Worm (Caenorhabditis elegans): ENCODE data around the gene F57A8.6.

The F57A8.6 gene

DNA sequence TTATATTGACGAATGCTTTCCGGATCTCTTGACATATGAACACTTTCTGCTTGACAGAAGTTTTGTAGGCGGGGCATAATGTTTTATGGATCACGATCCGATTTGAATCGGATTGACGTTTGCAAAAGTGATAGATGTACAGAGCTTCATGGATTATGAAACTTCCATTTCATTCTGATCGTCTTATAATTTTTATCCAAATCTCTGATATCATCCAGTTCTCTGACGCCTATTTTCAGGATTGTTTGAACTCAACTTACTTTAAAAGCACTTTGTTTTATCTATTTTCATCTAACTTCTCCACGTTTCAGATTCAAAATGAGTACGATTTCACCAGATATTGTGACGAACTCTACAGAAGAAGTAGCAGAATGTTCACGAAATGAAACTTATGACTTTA, 6.9 kb downstream of the F57A8.6 start, which contains the start of gene npr-39:
TSS of gene npr-39 (plus strand) at position 301 of the 400 bp plus-strand sequence.
- no peak for TF ChIP-seq ceh-20 (GFP tag; IDR thresholded peaks at IDR 0.05)

DNA sequence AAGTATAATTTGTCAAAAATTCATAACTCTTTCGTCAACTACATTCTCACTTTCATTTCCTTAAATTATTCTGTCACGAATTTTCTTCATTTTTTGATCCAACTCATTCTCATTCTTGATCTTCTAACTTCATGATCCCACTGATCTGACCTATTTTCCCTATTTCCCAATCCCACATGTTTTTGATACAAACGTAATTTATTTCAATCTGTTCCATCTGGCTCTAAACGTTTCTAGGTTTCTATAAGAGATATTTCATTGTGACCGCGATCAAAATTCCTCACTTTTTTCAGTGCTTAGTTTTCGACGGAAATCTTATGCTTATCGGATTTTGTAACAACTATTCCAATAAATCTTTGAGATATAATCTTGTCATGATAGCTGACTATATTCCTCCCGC, 8.0 kb downstream of the F57A8.6 start:
- TF ChIP-seq unc-62 (GFP tag; optimal IDR thresholded peaks at IDR 0.05 in 1 of 2) (peak in 1 of 2 experiments; percentile 4), unc-62 (tag; optimal IDR thresholded peaks at IDR 0.05) (no peak), ceh-32 (tag; optimal IDR thresholded peaks at IDR 0.05; ENCODE audit: poor library complexity) (no peak)

DNA sequence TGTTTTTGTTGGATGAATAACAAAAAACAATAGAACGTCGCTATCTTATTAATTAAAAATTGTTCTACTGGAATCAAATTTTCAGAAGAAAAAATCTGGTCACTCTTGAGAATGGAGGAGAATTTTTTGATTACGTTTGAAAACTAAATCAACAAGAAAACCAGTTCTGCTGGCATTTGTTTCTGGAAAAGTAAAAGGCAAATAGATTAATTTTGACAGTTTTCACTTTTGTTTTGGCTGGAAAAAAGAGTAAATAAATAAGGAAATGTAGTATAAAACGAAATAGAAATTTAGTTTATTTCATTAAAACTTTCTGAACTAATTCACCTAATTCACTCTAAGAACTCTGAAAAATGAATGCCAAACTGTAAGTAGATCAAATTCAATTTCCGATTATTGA, 9.5 kb downstream of the F57A8.6 start, which contains the start of gene fipr-13:
TSS of gene fipr-13 (plus strand) at position 301 of the 400 bp plus-strand sequence.
- TF ChIP-seq F49E8.2 (tag; optimal IDR thresholded peaks at IDR 0.05; ENCODE audit: borderline replicate concordance) (no peak), ctbp-1 (GFP tag; IDR thresholded peaks at IDR 0.05) (no peak), lin-29 (GFP tag; IDR thresholded peaks at IDR 0.05) (no peak), lin-1 (GFP tag; IDR thresholded peaks at IDR 0.05) (no peak), aha-1 (tag) (no peak), lir-3 (tag; optimal IDR thresholded peaks at IDR 0.05) (no peak), hmg-1.1 (GFP tag; IDR thresholded peaks at IDR 0.05) (no peak), D1046.2 (GFP tag; IDR thresholded peaks at IDR 0.05) (no peak), nhr-11 (tag; optimal IDR thresholded peaks at IDR 0.05) (no peak), mes-2 (tag; optimal IDR thresholded peaks at IDR 0.05; ENCODE audit: poor library complexity, severe bottlenecking) (no peak), hif-1 (tag; optimal IDR thresholded peaks at IDR 0.05) (no peak), Y75B8A.6 (GFP tag; IDR thresholded peaks at IDR 0.05) (no peak), F44E2.7 (GFP tag; IDR thresholded peaks at IDR 0.05) (no peak), dmd-8 (GFP tag; IDR thresholded peaks at IDR 0.05) (no peak), mdt-29 (GFP tag; IDR thresholded peaks at IDR 0.05) (no peak), unc-130 (GFP tag; optimal IDR thresholded peaks at IDR 0.05) (no peak), ceh-62 (tag; optimal IDR thresholded peaks at IDR 0.05) (no peak), pha-4 (GFP tag; IDR thresholded peaks at IDR 0.05) (no peak), pha-4 (tag; optimal IDR thresholded peaks at IDR 0.05) (no peak), lin-13 (GFP tag; optimal IDR thresholded peaks at IDR 0.05) (no peak)

DNA sequence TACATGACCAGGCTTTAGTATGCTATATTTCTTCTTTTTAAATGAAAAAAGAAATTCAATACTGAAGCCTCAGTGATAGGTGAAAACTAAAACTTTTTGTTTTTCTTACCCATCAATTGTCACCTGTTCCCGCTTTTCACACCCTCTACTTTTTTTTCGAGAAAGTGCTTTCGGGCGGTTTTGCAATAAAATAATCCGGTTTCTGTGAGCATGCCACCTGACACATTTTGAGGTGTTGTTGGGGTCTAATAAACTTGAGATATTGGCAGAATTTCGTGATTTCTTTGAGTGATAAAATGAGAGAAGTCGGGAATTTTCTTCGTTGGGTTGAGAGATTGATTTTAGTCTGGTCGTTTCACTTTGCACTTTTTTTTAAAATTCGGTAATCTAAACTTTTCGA, 13.7 kb downstream of the F57A8.6 start:
- TF ChIP-seq cey-2 (tag; optimal IDR thresholded peaks at IDR 0.05; ENCODE audit: borderline replicate concordance, insufficient read depth) (no peak), aha-1 (tag) (peak; percentile 2), F37D6.2 (tag; optimal IDR thresholded peaks at IDR 0.05) (no peak), ces-1 (GFP tag; optimal IDR thresholded peaks at IDR 0.05) (no peak), ceh-44 (GFP tag; IDR thresholded peaks at IDR 0.05) (no peak), daf-16 (GFP tag; optimal IDR thresholded peaks at IDR 0.05) (peak in 1 of 2 experiments; percentile 52), daf-16 (tag; optimal IDR thresholded peaks at IDR 0.05) (no peak)

DNA sequence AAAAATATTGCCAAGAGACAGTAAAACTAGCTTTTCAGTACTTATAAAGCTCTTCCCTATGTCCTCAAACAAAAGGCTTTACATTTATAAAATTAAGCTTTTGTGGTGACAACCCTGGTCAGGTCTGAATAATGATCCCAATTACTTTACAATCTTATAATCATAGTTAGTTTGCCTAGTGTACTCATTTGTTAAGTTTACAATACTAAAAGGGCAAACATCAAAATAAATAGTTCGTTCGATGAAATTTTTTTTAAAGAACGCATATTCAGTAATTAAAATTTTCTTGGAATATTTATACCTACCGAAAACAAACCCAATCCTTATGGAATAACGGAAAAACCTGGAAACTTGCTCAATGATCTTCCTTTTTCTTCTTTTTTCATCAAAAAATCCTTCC, 14.9 kb downstream of the F57A8.6 start:
- no peak for TF ChIP-seq nhr-76 (tag; optimal IDR thresholded peaks at IDR 0.05)
- TF ChIP-seq unc-62 (GFP tag; optimal IDR thresholded peaks at IDR 0.05 in 1 of 2), result peak in 1 of 2 experiments; percentile 75
- no peak for TF ChIP-seq unc-62 (tag; optimal IDR thresholded peaks at IDR 0.05)

DNA sequence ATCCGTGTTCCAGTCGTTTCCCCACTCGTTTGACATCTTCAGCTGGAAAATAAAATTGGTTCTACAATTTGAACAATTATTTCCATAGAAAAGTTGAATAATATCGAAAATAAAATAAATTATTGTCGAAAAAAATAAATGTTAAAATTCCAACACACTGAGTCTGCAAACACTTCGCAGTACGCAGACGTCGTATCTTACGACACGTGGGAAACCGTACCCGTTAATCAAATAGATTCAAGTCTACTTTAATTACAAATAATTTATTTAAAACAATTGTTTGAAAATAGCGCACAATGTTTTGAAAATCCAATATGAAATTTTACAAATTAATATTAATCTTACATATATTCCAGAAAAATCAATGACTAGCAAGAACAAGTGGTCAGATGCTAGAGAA, 18.8 kb downstream of the F57A8.6 start, which contains the start of gene yif-1:
TSS of gene yif-1 (minus strand) at position 42 of the 400 bp plus-strand sequence.
- TF ChIP-seq nhr-6 (tag; optimal IDR thresholded peaks at IDR 0.05), result no peak
- no peak for TF ChIP-seq dmd-6 (GFP tag; IDR thresholded peaks at IDR 0.05)
- no peak for TF ChIP-seq spr-1 (tag; optimal IDR thresholded peaks at IDR 0.05)
- peak in 1 of 2 experiments; percentile 84 for TF ChIP-seq lsy-2 (tag; optimal IDR thresholded peaks at IDR 0.05)
- TF ChIP-seq Y75B8A.6 (GFP tag; IDR thresholded peaks at IDR 0.05), result no peak
- TF ChIP-seq T26A8.4 (GFP tag; IDR thresholded peaks at IDR 0.05), result no peak
- peak; percentile 15 for TF ChIP-seq ces-1 (GFP tag; optimal IDR thresholded peaks at IDR 0.05)
- TF ChIP-seq rbr-2 (tag; optimal IDR thresholded peaks at IDR 0.05), result no peak

All from whole organism, L4 larva.